Fruit fly (Drosophila melanogaster) whole organism, embryonic: ENCODE measurements around the gene Rnf146.

Experiments
- Bteb2 ChIP-seq: fragments of 200-800 bp; sonication (Bioruptor generic); optimal IDR thresholded peaks from 2 replicates; lab custom pipeline; 2016; ENCODE audit warnings: missing biosample characterization, missing genetic modification characterization
- CG10543 ChIP-seq: fragments of 200-800 bp; sonication (Bioruptor generic); optimal IDR thresholded peaks from 3 replicates; lab custom pipeline; 2017; ENCODE audit warnings: missing biosample characterization, mild to moderate bottlenecking, missing genetic modification characterization, moderate library complexity
- CG10979 ChIP-seq: fragments of 200-800 bp; sonication (Bioruptor generic); optimal IDR thresholded peaks from 2 replicates; lab custom pipeline; 2018; ENCODE audit warnings: missing biosample characterization, mild to moderate bottlenecking, missing genetic modification characterization, moderate library complexity
- CG11247 ChIP-seq: fragments of 200-800 bp; sonication (Bioruptor generic); IDR thresholded peaks from 2 replicates; pipeline ENCODE4 v1.3.6; 2022; ENCODE audit warnings: missing biosample characterization, missing genetic modification characterization
- CG11504 ChIP-seq: fragments of 200-800 bp; sonication (Bioruptor generic); optimal IDR thresholded peaks from 3 replicates; lab custom pipeline; 2019; ENCODE audit warnings: missing biosample characterization, mild to moderate bottlenecking, missing genetic modification characterization, moderate library complexity
- CG1233 ChIP-seq: fragments of 200-800 bp; sonication (Bioruptor generic); optimal IDR thresholded peaks from 4 replicates; lab custom pipeline; 2018; ENCODE audit warnings: missing biosample characterization, mild to moderate bottlenecking, missing genetic modification characterization
- CG12659 ChIP-seq: fragments of 200-800 bp; sonication (Bioruptor generic); optimal IDR thresholded peaks from 3 replicates; lab custom pipeline; 2017; ENCODE audit warnings: mild to moderate bottlenecking, missing biosample characterization, missing genetic modification reagents, missing genetic modification characterization
- CG14710 ChIP-seq: fragments of 200-800 bp; sonication (Bioruptor generic); optimal IDR thresholded peaks from 3 replicates; lab custom pipeline; 2019; ENCODE audit warnings: missing biosample characterization, mild to moderate bottlenecking, missing genetic modification characterization, moderate library complexity
- CG1602 ChIP-seq: fragments of 200-800 bp; sonication (Bioruptor generic); optimal IDR thresholded peaks from 3 replicates; lab custom pipeline; 2016; ENCODE audit warnings: missing biosample characterization, missing genetic modification characterization
- CG17385 ChIP-seq: fragments of 200-800 bp; sonication (Bioruptor generic); optimal IDR thresholded peaks from 3 replicates; lab custom pipeline; 2018; ENCODE audit warnings: missing biosample characterization, mild to moderate bottlenecking, missing genetic modification characterization
- CG18476 ChIP-seq: fragments of 200-800 bp; sonication (Bioruptor generic); optimal IDR thresholded peaks from 2 replicates; lab custom pipeline; 2016; ENCODE audit warnings: missing biosample characterization, mild to moderate bottlenecking, missing genetic modification characterization
- CG2202 ChIP-seq: fragments of 200-800 bp; sonication (Bioruptor generic); optimal IDR thresholded peaks from 2 replicates; lab custom pipeline; 2018; ENCODE audit warnings: missing biosample characterization, mild to moderate bottlenecking, missing genetic modification characterization
- CG2712 ChIP-seq: fragments of 200-800 bp; optimal IDR thresholded peaks from 3 replicates; lab custom pipeline; 2019; ENCODE audit warnings: missing biosample characterization, mild to moderate bottlenecking, missing genetic modification characterization, moderate library complexity
- CG33557 ChIP-seq: fragments of 200-800 bp; sonication (Bioruptor generic); optimal IDR thresholded peaks from 2 replicates; lab custom pipeline; 2019; ENCODE audit warnings: missing biosample characterization, mild to moderate bottlenecking, missing genetic modification characterization, moderate library complexity
- CG3407 ChIP-seq: fragments of 200-800 bp; sonication (Bioruptor generic); optimal IDR thresholded peaks from 2 replicates; lab custom pipeline; 2018; ENCODE audit warnings: missing biosample characterization, mild to moderate bottlenecking, missing genetic modification characterization
- CG42726 ChIP-seq: fragments of 200-800 bp; sonication (Bioruptor generic); IDR thresholded peaks from 2 replicates; pipeline ENCODE4 v1.3.6; 2022; ENCODE audit warnings: missing biosample characterization, missing genetic modification characterization; ENCODE audit not compliant: partially characterized antibody
- CG6654 ChIP-seq: fragments of 200-800 bp; sonication (Bioruptor generic); optimal IDR thresholded peaks from 2 replicates; lab custom pipeline; 2017; ENCODE audit warnings: missing biosample characterization, mild to moderate bottlenecking, missing genetic modification characterization
- CG6813 ChIP-seq: fragments of 200-800 bp; sonication (Bioruptor generic); optimal IDR thresholded peaks from 2 replicates; lab custom pipeline; 2017; ENCODE audit warnings: missing biosample characterization, missing genetic modification characterization, mild to moderate bottlenecking, moderate library complexity, missing genetic modification reagents
- CG8765 ChIP-seq: fragments of 200-800 bp; sonication (Bioruptor generic); IDR thresholded peaks from 2 replicates; pipeline ENCODE4 v1.3.6; 2022; ENCODE audit warnings: missing biosample characterization, missing genetic modification characterization
- CG9215 ChIP-seq: fragments of 200-800 bp; sonication (Bioruptor generic); IDR thresholded peaks from 2 replicates; pipeline ENCODE4 v1.3.6; 2022; ENCODE audit warnings: missing biosample characterization, missing genetic modification characterization
- CG9437 ChIP-seq: fragments of 200-800 bp; sonication (Bioruptor generic); optimal IDR thresholded peaks from 2 replicates; lab custom pipeline; 2018; ENCODE audit warnings: missing biosample characterization, mild to moderate bottlenecking, missing genetic modification characterization
- CG9727 ChIP-seq: fragments of 200-800 bp; sonication (Bioruptor generic); optimal IDR thresholded peaks from 3 replicates; lab custom pipeline; 2017; ENCODE audit warnings: missing biosample characterization, mild to moderate bottlenecking, missing genetic modification characterization
- CoRest ChIP-seq: fragments of 200-800 bp; sonication (Bioruptor generic); optimal IDR thresholded peaks from 3 replicates; lab custom pipeline; 2018; ENCODE audit warnings: missing biosample characterization, mild to moderate bottlenecking, missing genetic modification characterization, moderate library complexity
- ERR ChIP-seq: fragments of 200-800 bp; sonication (Bioruptor generic); optimal IDR thresholded peaks from 2 replicates; lab custom pipeline; 2016; ENCODE audit warnings: missing biosample characterization, missing genetic modification characterization
- Eip74EF ChIP-seq, 2 experiments: fragments of 200-800 bp in 1 of 2; fragments of >200 bp in 1 of 2; sonication (Bioruptor generic) in 1 of 2; optimal IDR thresholded peaks; 2 replicates each; lab custom pipeline; 2017 to 2019; ENCODE audit warnings: missing biosample characterization in 2 of 2, missing genetic modification characterization in 2 of 2, mild to moderate bottlenecking in 1 of 2, moderate library complexity in 1 of 2
- Elba2 ChIP-seq: fragments of 200-800 bp; sonication (Bioruptor generic); optimal IDR thresholded peaks from 3 replicates; lab custom pipeline; 2016; ENCODE audit warnings: missing biosample characterization, missing genetic modification characterization
- Lhr ChIP-seq: fragments of 200-800 bp; sonication (Bioruptor generic); optimal IDR thresholded peaks from 3 replicates; lab custom pipeline; 2017; ENCODE audit warnings: mild to moderate bottlenecking, missing biosample characterization, missing genetic modification reagents, missing genetic modification characterization
- Lim3 ChIP-seq: fragments of 200-800 bp; sonication (Bioruptor generic); IDR thresholded peaks from 2 replicates; pipeline ENCODE4 v1.3.6; 2022; ENCODE audit warnings: missing biosample characterization, missing genetic modification characterization
- Max ChIP-seq: fragments of 200-800 bp; sonication (Bioruptor generic); optimal IDR thresholded peaks from 2 replicates; lab custom pipeline; 2016; ENCODE audit warnings: missing biosample characterization, mild to moderate bottlenecking, missing genetic modification characterization
- Oli ChIP-seq: fragments of 200-800 bp; sonication (Bioruptor generic); optimal IDR thresholded peaks from 2 replicates; lab custom pipeline; 2018; ENCODE audit warnings: missing biosample characterization, mild to moderate bottlenecking, missing genetic modification characterization, moderate library complexity
- Six4 ChIP-seq: fragments of 200-800 bp; sonication (Bioruptor generic); optimal IDR thresholded peaks from 2 replicates; lab custom pipeline; 2016; ENCODE audit warnings: missing biosample characterization, missing genetic modification characterization
- Ssrp ChIP-seq: fragments of 200-800 bp; sonication (Bioruptor generic); optimal IDR thresholded peaks from 2 replicates; lab custom pipeline; 2018; ENCODE audit warnings: missing biosample characterization, mild to moderate bottlenecking, missing genetic modification characterization, moderate library complexity
- Xrp1 ChIP-seq: fragments of 200-800 bp; sonication (Bioruptor generic); IDR thresholded peaks from 2 replicates; pipeline ENCODE4 v1.3.6; 2022; ENCODE audit warnings: missing biosample characterization, missing genetic modification characterization
- ac ChIP-seq: fragments of 200-800 bp; sonication (Bioruptor generic); optimal IDR thresholded peaks from 3 replicates; lab custom pipeline; 2017; ENCODE audit warnings: missing biosample characterization, mild to moderate bottlenecking, missing genetic modification characterization
- ash1 ChIP-seq: fragments of 200-800 bp; sonication (Bioruptor generic); optimal IDR thresholded peaks from 2 replicates; lab custom pipeline; 2018; ENCODE audit warnings: missing biosample characterization, mild to moderate bottlenecking, missing genetic modification characterization
- az2 ChIP-seq: fragments of 200-800 bp; sonication (Bioruptor generic); optimal IDR thresholded peaks from 3 replicates; lab custom pipeline; 2016; ENCODE audit warnings: missing biosample characterization, missing genetic modification characterization
- bigmax ChIP-seq: fragments of 200-800 bp; sonication (Bioruptor generic); optimal IDR thresholded peaks from 2 replicates; lab custom pipeline; 2018; ENCODE audit warnings: missing biosample characterization, mild to moderate bottlenecking, missing genetic modification characterization
- cad ChIP-seq: fragments of >200 bp; optimal IDR thresholded peaks from 2 replicates; lab custom pipeline; 2017; ENCODE audit warnings: missing biosample characterization, missing genetic modification characterization
- kni ChIP-seq: fragments of 200-800 bp; sonication (Bioruptor generic); optimal IDR thresholded peaks from 3 replicates; lab custom pipeline; 2017; ENCODE audit warnings: mild to moderate bottlenecking, missing biosample characterization, missing genetic modification reagents, missing genetic modification characterization
- lola ChIP-seq, 3 experiments: fragments of >200 bp in 2 of 3; fragments of 200-800 bp in 1 of 3; sonication (Bioruptor generic) in 1 of 3; optimal IDR thresholded peaks; 2 replicates each; lab custom pipeline; 2017 to 2019; ENCODE audit warnings: missing biosample characterization in 3 of 3, missing genetic modification characterization in 3 of 3, mild to moderate bottlenecking in 1 of 3, moderate library complexity in 1 of 3
- org-1 ChIP-seq: fragments of 200-800 bp; sonication (Bioruptor generic); optimal IDR thresholded peaks from 2 replicates; lab custom pipeline; 2017; ENCODE audit warnings: missing biosample characterization, missing genetic modification characterization
- prd ChIP-seq, 3 experiments: fragments of >200 bp in 2 of 3; fragments of 200-800 bp in 1 of 3; sonication (Bioruptor generic) in 1 of 3; optimal IDR thresholded peaks in 2 of 3; IDR thresholded peaks in 1 of 3; 2 replicates in 2 of 3; 3 replicates in 1 of 3; pipeline versions ENCODE4 v1.3.6 to Lab custom; 2017 to 2022; ENCODE audit warnings: missing biosample characterization in 1 of 3, missing genetic modification characterization in 1 of 3
- sens ChIP-seq: fragments of 200-800 bp; sonication (Bioruptor generic); peaks from one replicate; lab custom pipeline; 2016; ENCODE audit warnings: missing biosample characterization, missing genetic modification characterization
- stwl ChIP-seq: fragments of 200-800 bp; sonication (Bioruptor generic); optimal IDR thresholded peaks from 3 replicates; lab custom pipeline; 2018; ENCODE audit warnings: missing biosample characterization, mild to moderate bottlenecking, missing genetic modification characterization, moderate library complexity
- tgo ChIP-seq: fragments of 200-800 bp; sonication (Bioruptor generic); IDR thresholded peaks from 3 replicates; pipeline ENCODE4 v1.3.6; 2022; ENCODE audit warnings: missing biosample characterization, missing genetic modification characterization
- tio ChIP-seq: fragments of 200-800 bp; sonication (Bioruptor generic); optimal IDR thresholded peaks from 2 replicates; lab custom pipeline; 2017; ENCODE audit warnings: missing biosample characterization, missing genetic modification characterization, inconsistent platforms
- trem ChIP-seq: fragments of 200-800 bp; optimal IDR thresholded peaks from 3 replicates; lab custom pipeline; 2019; ENCODE audit warnings: missing biosample characterization, mild to moderate bottlenecking, missing genetic modification characterization, moderate library complexity
- unpg ChIP-seq: fragments of 200-800 bp; sonication (Bioruptor generic); optimal IDR thresholded peaks from 3 replicates; lab custom pipeline; 2018; ENCODE audit warnings: missing biosample characterization, mild to moderate bottlenecking, missing genetic modification characterization, moderate library complexity

Gene Rnf146

dm6 chr3L:19636821-19637460 is 5.7 kb downstream of the Rnf146 start (continued):
- TF ChIP-seq stwl (tag; lab: Kevin White, UChicago) (peak; percentile 35), unpg (GFP tag; lab: Kevin White, UChicago) (peak; percentile 60), CG6813 (GFP tag; lab: Kevin White, UChicago) (peak; percentile 32), CG9437 (peak; percentile 1), CG42726 (GFP tag; lab: Robert Waterston, UW) (no peak), Lim3 (no peak), ERR (no peak), Six4 (peak; percentile 47), CG9727 (peak; percentile 91), CG6654 (no peak), prd (optimal IDR thresholded peaks at IDR 0.05; lab: Kevin White, UChicago) (no peak), prd (GFP tag; IDR thresholded peaks at IDR 0.05; lab: Robert Waterston, UW) (peak; percentile 78), CG33557 (GFP tag; lab: Kevin White, UChicago) (peak; percentile 92), Bteb2 (GFP tag; lab: Kevin White, UChicago) (no peak), CG11504 (tag; lab: Kevin White, UChicago) (peak; percentile 47), CG2712 (tag; lab: Kevin White, UChicago) (peak; percentile 90), CG3407 (peak; percentile 21), Elba2 (peak; percentile 27), CG1233 (GFP tag; lab: Kevin White, UChicago) (peak; percentile 43), tio (GFP tag; lab: Kevin White, UChicago) (peak; percentile 45), Max (GFP tag; lab: Kevin White, UChicago) (peak; percentile 51), cad (GFP tag; lab: Kevin White, UChicago) (peak; percentile 3), trem (tag; lab: Kevin White, UChicago) (peak; percentile 65), CG1602 (GFP tag; lab: Kevin White, UChicago) (peak; percentile 70), Lhr (GFP tag; lab: Kevin White, UChicago) (peak; percentile 36), CG17385 (GFP tag; lab: Kevin White, UChicago) (peak; percentile 40), CG8765 (GFP tag; lab: Robert Waterston, UW) (peak; percentile 43; the same call in 1 of the 2 replicates), ash1 (no peak), tgo (GFP tag; lab: Robert Waterston, UW) (peak; percentile 20; the same call in 1 of the 3 replicates), lola (GFP tag; optimal IDR thresholded peaks at IDR 0.05; lab: Kevin White, UChicago) (peak in 1 of 3 experiments; percentile 96), kni (peak; percentile 68), CG10543 (GFP tag; lab: Kevin White, UChicago) (peak; percentile 1), Xrp1 (GFP tag; lab: Robert Waterston, UW) (peak; percentile 77), Eip74EF (GFP tag; optimal IDR thresholded peaks at IDR 0.05; lab: Kevin White, UChicago) (peak in 1 of 2 experiments; percentile 30), CG9215 (GFP tag; lab: Robert Waterston, UW) (no peak), bigmax (GFP tag; lab: Kevin White, UChicago) (no peak), CG10979 (peak; percentile 91), sens (GFP tag; lab: Kevin White, UChicago) (peak; percentile 89), CG14710 (tag; lab: Kevin White, UChicago) (peak; percentile 90), Oli (tag; lab: Kevin White, UChicago) (peak; percentile 55), CG2202 (peak; percentile 74), CoRest (tag; lab: Kevin White, UChicago) (peak; percentile 77), org-1 (peak; percentile 50), Ssrp (peak; percentile 67), ac (GFP tag; lab: Kevin White, UChicago) (peak; percentile 56), az2 (GFP tag; lab: Kevin White, UChicago) (peak; percentile 42), CG11247 (GFP tag; lab: Robert Waterston, UW) (no peak), CG12659 (peak; percentile 19), CG18476 (GFP tag; lab: Kevin White, UChicago) (peak; percentile 7)
